Fruit fly (Drosophila melanogaster) whole organism: ENCODE results near the gene CG31087.

Source experiments
- Dll ChIP-seq: fragments of >200 bp; optimal IDR thresholded peaks from 2 replicates; lab custom pipeline; 2017
- pan ChIP-seq: fragments of >200 bp; optimal IDR thresholded peaks from 2 replicates; lab custom pipeline; 2017

- TF ChIP-seq pan (lab: Kevin White, UChicago) = no peak
- no peak for TF ChIP-seq Dll (lab: Kevin White, UChicago)
Measured at dm6 chr3R:25346899-25347298, 33.3 kb upstream of the CG31087 start, which contains the start of gene tobi.
